Worm (Caenorhabditis elegans): Measurements from ENCODE around the gene F43E2.11.

F43E2.11 gene

ce11 chrII:7390335-7390734 lies 20.2 kb upstream of the F43E2.11 start:
- no peak for TF ChIP-seq nhr-20 (tag; optimal IDR thresholded peaks at IDR 0.05)
- TF ChIP-seq dpl-1 (GFP tag; optimal IDR thresholded peaks at IDR 0.05) = no peak
- TF ChIP-seq ces-1 (GFP tag; optimal IDR thresholded peaks at IDR 0.05) = no peak
- no peak for TF ChIP-seq vab-15 (tag; optimal IDR thresholded peaks at IDR 0.05)
- TF ChIP-seq lin-14 (GFP tag; optimal IDR thresholded peaks at IDR 0.05) = peak; percentile 5
- TF ChIP-seq ceh-88 (GFP tag; IDR thresholded peaks at IDR 0.05) = no peak
- TF ChIP-seq nhr-76 (tag; optimal IDR thresholded peaks at IDR 0.05) = no peak
- no peak for TF ChIP-seq F16B12.6 (tag; optimal IDR thresholded peaks at IDR 0.05)
- no peak for TF ChIP-seq nhr-77 (tag; optimal IDR thresholded peaks at IDR 0.05)
- TF ChIP-seq ztf-11 (tag; optimal IDR thresholded peaks at IDR 0.05) = no peak
- no peak for TF ChIP-seq rnt-1 (tag; optimal IDR thresholded peaks at IDR 0.05)
- no peak for TF ChIP-seq fkh-8 (tag; optimal IDR thresholded peaks at IDR 0.05)
- no peak for TF ChIP-seq mdl-1 (tag; optimal IDR thresholded peaks at IDR 0.05)
- TF ChIP-seq ama-1 (optimal IDR thresholded peaks at IDR 0.05) = no peak
- no peak for TF ChIP-seq tbx-2 (tag; optimal IDR thresholded peaks at IDR 0.05)
- peak; percentile 37 for TF ChIP-seq nhr-85 (tag)

ce11 chrII:7385442-7385841 lies 15.3 kb upstream of the F43E2.11 start, which contains the start of gene sre-3:
TSS of gene sre-3 (plus strand) at chrII:7385742.
- TF ChIP-seq vab-15 (tag; optimal IDR thresholded peaks at IDR 0.05) (no peak), C34B4.2 (tag; optimal IDR thresholded peaks at IDR 0.05) (no peak), snpc-4 (tag; optimal IDR thresholded peaks at IDR 0.05) (no peak), ceh-90 (tag; optimal IDR thresholded peaks at IDR 0.05) (no peak), nhr-76 (tag; optimal IDR thresholded peaks at IDR 0.05) (no peak), aly-2 (tag; optimal IDR thresholded peaks at IDR 0.05) (no peak), mef-2 (tag; optimal IDR thresholded peaks at IDR 0.05) (no peak), fkh-10 (GFP tag; optimal IDR thresholded peaks at IDR 0.05) (no peak), nhr-90 (tag; optimal IDR thresholded peaks at IDR 0.05; ENCODE audit: poor library complexity) (no peak), lin-14 (GFP tag; optimal IDR thresholded peaks at IDR 0.05) (no peak), elt-3 (tag; optimal IDR thresholded peaks at IDR 0.05) (no peak), unc-62 (GFP tag; optimal IDR thresholded peaks at IDR 0.05) (no peak), snu-23 (GFP tag; optimal IDR thresholded peaks at IDR 0.05) (no peak), ceh-88 (GFP tag; IDR thresholded peaks at IDR 0.05) (no peak), nhr-84 (tag; optimal IDR thresholded peaks at IDR 0.05) (no peak), sptf-1 (tag; optimal IDR thresholded peaks at IDR 0.05) (no peak), mab-9 (GFP tag; IDR thresholded peaks at IDR 0.05) (no peak), fos-1 (tag; optimal IDR thresholded peaks at IDR 0.05) (no peak)

ce11 chrII:7381947-7382346 lies 11.9 kb upstream of the F43E2.11 start:
- TF ChIP-seq ces-1 (GFP tag; optimal IDR thresholded peaks at IDR 0.05) = no peak
- TF ChIP-seq snpc-4 (tag; optimal IDR thresholded peaks at IDR 0.05) = no peak
- TF ChIP-seq lin-14 (GFP tag; optimal IDR thresholded peaks at IDR 0.05) = no peak
- no peak for TF ChIP-seq lin-15B (tag; optimal IDR thresholded peaks at IDR 0.05)

ce11 chrII:7381142-7381611 lies 11.1 kb upstream of the F43E2.11 start, which contains the start of gene C07D10.5:
TSS of gene C07D10.5 (plus strand) at chrII:7381561.
- TF ChIP-seq sptf-1 (tag; optimal IDR thresholded peaks at IDR 0.05) (no peak), skn-1 (tag; optimal IDR thresholded peaks at IDR 0.05) (no peak), nhr-28 (tag; optimal IDR thresholded peaks at IDR 0.05) (no peak), efl-3 (GFP tag; optimal IDR thresholded peaks at IDR 0.05) (no peak), zag-1 (tag; optimal IDR thresholded peaks at IDR 0.05) (no peak), lir-3 (tag; optimal IDR thresholded peaks at IDR 0.05; ENCODE audit: poor library complexity) (no peak), fkh-4 (tag; optimal IDR thresholded peaks at IDR 0.05; ENCODE audit: borderline replicate concordance) (no peak), alr-1 (tag; optimal IDR thresholded peaks at IDR 0.05; ENCODE audit: borderline replicate concordance) (no peak), hpl-2 (GFP tag; optimal IDR thresholded peaks at IDR 0.05) (no peak)
